Worm (Caenorhabditis elegans): ENCODE measurements around the gene cex-2.

ce11 chrII:7808950-7809349, 26.3 kb downstream of the cex-2 start:
- TF ChIP-seq ama-1 (optimal IDR thresholded peaks at IDR 0.05) (no peak), R02D3.7 (tag; optimal IDR thresholded peaks at IDR 0.05) (no peak), unc-130 (GFP tag; optimal IDR thresholded peaks at IDR 0.05) (no peak), sdz-12 (GFP tag; optimal IDR thresholded peaks at IDR 0.05) (no peak), zip-2 (tag; optimal IDR thresholded peaks at IDR 0.05) (no peak), T26A8.4 (GFP tag; IDR thresholded peaks at IDR 0.05) (no peak), F49E8.2 (tag; optimal IDR thresholded peaks at IDR 0.05; ENCODE audit: borderline replicate concordance) (no peak), daf-12 (tag; optimal IDR thresholded peaks at IDR 0.05) (no peak), set-16 (GFP tag; IDR thresholded peaks at IDR 0.05) (no peak; the same call in 1 of the 2 replicates), lin-39 (tag; optimal IDR thresholded peaks at IDR 0.05) (no peak), dpl-1 (GFP tag; optimal IDR thresholded peaks at IDR 0.05) (no peak), aly-2 (tag; optimal IDR thresholded peaks at IDR 0.05) (no peak), cey-2 (tag; optimal IDR thresholded peaks at IDR 0.05; ENCODE audit: borderline replicate concordance, insufficient read depth) (peak; percentile 10)

Measured in whole organism, L4 larva.